Fruit fly (Drosophila melanogaster): ENCODE results near the gene prage.
A peak's percentile ranks its signal among the peaks of the same experiment; 100 is the strongest.

Gene prage

DNA sequence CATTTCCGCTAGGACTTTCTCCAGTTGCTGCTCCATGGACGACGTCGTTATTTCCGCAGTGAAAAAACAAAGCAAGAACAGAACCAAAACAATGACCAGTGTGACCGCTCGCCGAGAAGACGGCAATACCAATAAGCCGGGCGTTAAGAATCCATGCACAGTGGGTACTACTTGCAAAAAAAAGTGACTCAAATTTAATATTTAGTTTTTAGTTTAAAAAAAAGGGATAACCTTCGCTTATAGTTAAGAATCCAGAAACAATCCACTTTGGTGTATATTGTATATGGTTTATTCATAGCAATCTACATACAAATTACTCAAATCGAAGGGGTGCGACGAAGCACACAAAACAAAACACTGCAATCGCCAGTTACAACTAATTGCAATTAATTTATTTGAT lies 85.3 kb downstream of the prage start, which contains the start of gene Lamtor5 (continued):
- peak; percentile 3 to 39 for TF ChIP-seq ss (GFP tag; optimal IDR thresholded peaks at IDR 0.05)
- peak; percentile 37 for TF ChIP-seq CG3032 (tag; optimal IDR thresholded peaks at IDR 0.05)
- peak; percentile 10 for TF ChIP-seq fd59A (GFP tag; optimal IDR thresholded peaks at IDR 0.05)
- TF ChIP-seq CG7368 (GFP tag; optimal IDR thresholded peaks at IDR 0.05): peak; percentile 52
- TF ChIP-seq Eip75B (GFP tag; optimal IDR thresholded peaks at IDR 0.05): peak; percentile 64
- TF ChIP-seq CG4318 (GFP tag; optimal IDR thresholded peaks at IDR 0.05): no peak
- peak; percentile 63 for TF ChIP-seq CG6163 (GFP tag; IDR thresholded peaks at IDR 0.05)
- peak; percentile 45 for TF ChIP-seq Hr4 (GFP tag; optimal IDR thresholded peaks at IDR 0.05)
- no peak for TF ChIP-seq CG9139 (GFP tag; optimal IDR thresholded peaks at IDR 0.05)
- TF ChIP-seq CG11902 (GFP tag; optimal IDR thresholded peaks at IDR 0.05): no peak
- TF ChIP-seq lz (GFP tag; optimal IDR thresholded peaks at IDR 0.05): peak; percentile 63
- no peak for TF ChIP-seq CG6854 (GFP tag; optimal IDR thresholded peaks at IDR 0.05)
- TF ChIP-seq Smox (GFP tag; optimal IDR thresholded peaks at IDR 0.05): peak; percentile 51
- TF ChIP-seq Blimp-1 (GFP tag; optimal IDR thresholded peaks at IDR 0.05): peak; percentile 10
- TF ChIP-seq topi (GFP tag; optimal IDR thresholded peaks at IDR 0.05): peak; percentile 70
- TF ChIP-seq Met (GFP tag; optimal IDR thresholded peaks at IDR 0.05): peak; percentile 54
- TF ChIP-seq CG6792 (GFP tag; optimal IDR thresholded peaks at IDR 0.05): peak; percentile 24
- TF ChIP-seq CG6808 (GFP tag; optimal IDR thresholded peaks at IDR 0.05): peak; percentile 7
- no peak for TF ChIP-seq salr (GFP tag; optimal IDR thresholded peaks at IDR 0.05)
- TF ChIP-seq dsx (GFP tag; optimal IDR thresholded peaks at IDR 0.05; ENCODE audit: poor library complexity, severe bottlenecking): peak; percentile 23
- TF ChIP-seq cyc (GFP tag; optimal IDR thresholded peaks at IDR 0.05): peak; percentile 14

DNA sequence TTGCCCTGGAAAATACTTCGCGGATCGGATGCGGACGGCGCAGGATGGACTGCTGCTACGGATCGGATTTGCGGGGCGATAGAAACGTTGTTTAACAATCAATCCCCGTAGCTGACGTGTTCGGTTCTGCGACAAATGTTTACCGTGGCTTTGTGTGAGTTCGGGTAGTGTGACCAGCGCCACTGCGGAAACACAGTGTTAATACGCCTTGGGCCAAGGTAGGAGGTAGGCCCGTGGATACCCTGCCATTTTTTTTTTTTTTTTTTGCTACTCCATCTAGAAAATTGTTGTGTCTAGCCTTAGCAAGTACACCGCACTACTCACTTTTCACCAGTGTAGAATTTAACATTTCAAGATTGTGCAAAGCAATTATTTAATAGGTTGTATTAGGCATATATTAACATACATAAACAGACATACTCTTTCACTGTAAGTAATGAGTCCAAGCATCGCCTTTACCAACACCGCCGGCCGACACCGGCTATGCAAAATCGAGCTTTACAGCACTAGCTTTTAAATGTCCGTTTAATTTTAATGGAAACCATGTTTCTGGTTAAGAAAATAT lies 88.2 kb downstream of the prage start, which contains the start of gene deltaCOP:
Gene deltaCOP, minus strand, starts transcription at position 171 of the 565 bp plus-strand sequence.
- TF ChIP-seq topi (GFP tag; optimal IDR thresholded peaks at IDR 0.05) (peak; percentile 90), CG16779 (tag; optimal IDR thresholded peaks at IDR 0.05) (no peak), dac (GFP tag; optimal IDR thresholded peaks at IDR 0.05) (no peak), CG8319 (GFP tag; optimal IDR thresholded peaks at IDR 0.05) (peak; percentile 70), CG11762 (GFP tag; optimal IDR thresholded peaks at IDR 0.05; ENCODE audit: insufficient read depth) (peak; percentile 70), CG11294 (GFP tag; IDR thresholded peaks at IDR 0.05) (peak; percentile 72), pdm3 (GFP tag; optimal IDR thresholded peaks at IDR 0.05) (no peak), CG9139 (GFP tag; optimal IDR thresholded peaks at IDR 0.05) (no peak), salr (GFP tag; optimal IDR thresholded peaks at IDR 0.05) (no peak), cyc (GFP tag; optimal IDR thresholded peaks at IDR 0.05) (peak; percentile 89), fd59A (GFP tag; optimal IDR thresholded peaks at IDR 0.05) (peak; percentile 74), CG8632 (GFP tag; optimal IDR thresholded peaks at IDR 0.05) (peak; percentile 85), eg (GFP tag; IDR thresholded peaks at IDR 0.05) (peak; percentile 72; the same call in 2 of the 3 replicates), CG10669 (GFP tag; optimal IDR thresholded peaks at IDR 0.05) (no peak), CG6276 (GFP tag; optimal IDR thresholded peaks at IDR 0.05) (no peak), Sox15 (GFP tag; optimal IDR thresholded peaks at IDR 0.05) (peak; percentile 84), fkh (GFP tag; optimal IDR thresholded peaks at IDR 0.05) (no peak), vri (GFP tag; optimal IDR thresholded peaks at IDR 0.05) (no peak), Smox (GFP tag; optimal IDR thresholded peaks at IDR 0.05) (no peak), CG6808 (GFP tag; optimal IDR thresholded peaks at IDR 0.05) (no peak), Hr38 (GFP tag; optimal IDR thresholded peaks at IDR 0.05) (peak; percentile 23), esn (GFP tag; optimal IDR thresholded peaks at IDR 0.05) (peak; percentile 92), CG6163 (GFP tag; IDR thresholded peaks at IDR 0.05) (peak; percentile 82), Met (GFP tag; optimal IDR thresholded peaks at IDR 0.05) (no peak), achi (GFP tag; optimal IDR thresholded peaks at IDR 0.05) (peak; percentile 84), Blimp-1 (GFP tag; optimal IDR thresholded peaks at IDR 0.05) (no peak), lz (GFP tag; optimal IDR thresholded peaks at IDR 0.05) (peak; percentile 91), CG34406 (GFP tag; optimal IDR thresholded peaks at IDR 0.05) (peak; percentile 83), Ets96B (tag; optimal IDR thresholded peaks at IDR 0.05) (peak; percentile 72), Hr4 (GFP tag; optimal IDR thresholded peaks at IDR 0.05) (no peak), CG32006 (GFP tag; optimal IDR thresholded peaks at IDR 0.05) (peak; percentile 87), acj6 (GFP tag; optimal IDR thresholded peaks at IDR 0.05) (no peak), CG10631 (GFP tag; optimal IDR thresholded peaks at IDR 0.05) (no peak), dsx (GFP tag; optimal IDR thresholded peaks at IDR 0.05; ENCODE audit: poor library complexity, severe bottlenecking) (peak; percentile 59), CG31627 (GFP tag; optimal IDR thresholded peaks at IDR 0.05) (peak; percentile 92), Lpt (GFP tag; optimal IDR thresholded peaks at IDR 0.05) (peak; percentile 77), Hr39 (GFP tag; optimal IDR thresholded peaks at IDR 0.05) (peak; percentile 90), CG6854 (GFP tag; optimal IDR thresholded peaks at IDR 0.05) (peak; percentile 16), OdsH (GFP tag; optimal IDR thresholded peaks at IDR 0.05) (no peak), net (GFP tag; optimal IDR thresholded peaks at IDR 0.05) (peak; percentile 81)
